Worm (Caenorhabditis elegans) whole organism, L1 larva: Measurements from ENCODE around the gene srsx-13.

ENCODE experiments used
- ceh-88 ChIP-seq: fragments of 200-800 bp; sonication (Bioruptor generic); IDR thresholded peaks from 2 replicates; pipeline ENCODE4 v1.3.6; 2022; ENCODE audit warnings: missing genetic modification characterization, missing compliant biosample characterization
- elt-3 ChIP-seq, 6 experiments: fragments of 150-350 bp in 1 of 6; sonication (generic microtip); optimal IDR thresholded peaks; 2 replicates each; lab custom pipeline; 2017 to 2018; ENCODE audit warnings: missing biosample characterization in 6 of 6, missing genetic modification characterization in 6 of 6, inconsistent platforms in 1 of 6
- fkh-10 ChIP-seq: sonication (generic microtip); optimal IDR thresholded peaks from 2 replicates; lab custom pipeline; 2017; ENCODE audit warnings: missing biosample characterization, missing genetic modification reagents, missing genetic modification characterization
- jun-1 ChIP-seq: fragments of 150-350 bp; optimal IDR thresholded peaks from 2 replicates; lab custom pipeline; 2014; ENCODE audit warnings: missing biosample characterization, missing genetic modification reagents, missing genetic modification characterization
- lir-3 ChIP-seq: sonication (generic microtip); optimal IDR thresholded peaks from 2 replicates; lab custom pipeline; 2016; ENCODE audit warnings: mild to moderate bottlenecking, missing genetic modification characterization, moderate library complexity, missing compliant biosample characterization; ENCODE audit not compliant: poor library complexity
- nhr-237 ChIP-seq: fragments of 150-350 bp; optimal IDR thresholded peaks from 2 replicates; lab custom pipeline; 2014; ENCODE audit warnings: missing biosample characterization, missing genetic modification characterization

DNA sequence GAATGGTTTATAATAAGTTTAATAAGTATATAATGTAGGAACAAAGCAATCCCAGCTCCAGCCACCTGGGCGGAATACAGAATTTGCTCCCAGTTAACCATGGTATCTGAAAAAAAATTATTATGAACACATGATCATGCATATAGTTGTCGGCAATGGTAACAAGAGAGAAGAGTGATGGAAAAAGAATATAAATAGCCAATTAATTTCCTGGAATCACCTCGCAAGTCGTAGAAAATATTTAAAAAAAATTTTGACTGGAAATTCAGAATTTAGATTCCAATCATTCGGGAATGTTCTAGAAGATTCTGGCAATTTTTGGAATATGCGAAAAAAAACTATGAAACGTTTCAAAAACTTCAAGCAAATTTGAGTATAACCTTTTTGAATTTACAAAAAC is 38.8 kb downstream of the srsx-13 start, which contains the start of gene str-211:
- TF ChIP-seq nhr-237 (tag; lab: Kevin White, UChicago) (no peak), fkh-10 (GFP tag; lab: Kevin White, UChicago) (no peak), jun-1 (tag; lab: Kevin White, UChicago) (no peak), ceh-88 (GFP tag; lab: Robert Waterston, UW) (no peak), elt-3 (tag; optimal IDR thresholded peaks at IDR 0.05; lab: Kevin White, UChicago) (no peak), lir-3 (tag; lab: Kevin White, UChicago) (no peak)
